Fruit fly (Drosophila melanogaster) whole organism, embryonic: Measurements from ENCODE around the gene gig.
A peak's percentile ranks its signal among the peaks of the same experiment; 100 is the strongest.

ENCODE experiments used
- C15 ChIP-seq: fragments of 200-800 bp; sonication (Bioruptor generic); IDR thresholded peaks from 3 replicates; pipeline ENCODE4 v1.3.6; 2022; ENCODE audit warnings: missing biosample characterization, missing genetic modification characterization
- CG10431 ChIP-seq: fragments of 200-800 bp; sonication (Bioruptor generic); optimal IDR thresholded peaks from 3 replicates; lab custom pipeline; 2018; ENCODE audit warnings: missing biosample characterization, mild to moderate bottlenecking, missing genetic modification characterization
- CG11696 ChIP-seq: fragments of 200-800 bp; sonication (Bioruptor generic); IDR thresholded peaks from 2 replicates; pipeline ENCODE4 v1.3.6; 2022; ENCODE audit warnings: missing biosample characterization, missing genetic modification characterization
- CG13287 ChIP-seq: fragments of 200-800 bp; sonication (Bioruptor generic); IDR thresholded peaks from 2 replicates; pipeline ENCODE4 v1.3.6; 2022; ENCODE audit warnings: missing biosample characterization, missing genetic modification characterization; ENCODE audit not compliant: partially characterized antibody
- CG14860 ChIP-seq: fragments of 200-800 bp; sonication (Bioruptor generic); IDR thresholded peaks from 3 replicates; pipeline ENCODE4 v1.3.6; 2022; ENCODE audit warnings: missing biosample characterization, missing genetic modification characterization; ENCODE audit not compliant: partially characterized antibody
- CG14965 ChIP-seq: fragments of 200-800 bp; sonication (Bioruptor generic); optimal IDR thresholded peaks from 2 replicates; lab custom pipeline; 2016; ENCODE audit warnings: missing biosample characterization, missing genetic modification characterization, borderline replicate concordance
- CG15601 ChIP-seq: fragments of 200-800 bp; sonication (Bioruptor generic); optimal IDR thresholded peaks from 3 replicates; lab custom pipeline; 2019; ENCODE audit warnings: missing biosample characterization, mild to moderate bottlenecking, missing genetic modification characterization, moderate library complexity
- CG16813 ChIP-seq: fragments of 200-800 bp; sonication (Bioruptor generic); IDR thresholded peaks from 3 replicates; pipeline ENCODE4 v1.3.6; 2022; ENCODE audit warnings: missing biosample characterization, missing genetic modification characterization; ENCODE audit not compliant: partially characterized antibody
- CG17361 ChIP-seq: fragments of 200-800 bp; sonication (Bioruptor generic); IDR thresholded peaks from 3 replicates; pipeline ENCODE4 v1.3.6; 2022; ENCODE audit warnings: missing biosample characterization, missing genetic modification characterization
- CG31441 ChIP-seq: fragments of 200-800 bp; sonication (Bioruptor generic); IDR thresholded peaks from 2 replicates; pipeline ENCODE4 v1.3.6; 2022; ENCODE audit warnings: missing biosample characterization, missing genetic modification characterization
- CG3995 ChIP-seq: fragments of 200-800 bp; sonication (Bioruptor generic); optimal IDR thresholded peaks from 3 replicates; lab custom pipeline; 2016; ENCODE audit warnings: missing biosample characterization, missing genetic modification characterization
- CG4360 ChIP-seq: fragments of 200-800 bp; sonication (Bioruptor generic); IDR thresholded peaks from 2 replicates; pipeline ENCODE4 v1.3.6; 2022; ENCODE audit warnings: missing biosample characterization, missing genetic modification characterization
- CG6254 ChIP-seq: fragments of 200-800 bp; sonication (Bioruptor generic); optimal IDR thresholded peaks from 3 replicates; lab custom pipeline; 2017; ENCODE audit warnings: mild to moderate bottlenecking, missing biosample characterization, missing genetic modification reagents, missing genetic modification characterization
- CG6683 ChIP-seq: fragments of 200-800 bp; sonication (Bioruptor generic); optimal IDR thresholded peaks from 2 replicates; lab custom pipeline; 2017; ENCODE audit warnings: missing biosample characterization, mild to moderate bottlenecking, missing genetic modification characterization, missing genetic modification reagents
- CG7271 ChIP-seq: fragments of 200-800 bp; sonication (Bioruptor generic); optimal IDR thresholded peaks from 2 replicates; lab custom pipeline; 2018; ENCODE audit warnings: missing biosample characterization, mild to moderate bottlenecking, missing genetic modification characterization, moderate library complexity
- CG8359 ChIP-seq: fragments of 200-800 bp; sonication (Bioruptor generic); optimal IDR thresholded peaks from 2 replicates; lab custom pipeline; 2017; ENCODE audit warnings: missing biosample characterization, mild to moderate bottlenecking, missing genetic modification characterization, borderline replicate concordance
- CG9437 ChIP-seq: fragments of 200-800 bp; sonication (Bioruptor generic); optimal IDR thresholded peaks from 2 replicates; lab custom pipeline; 2018; ENCODE audit warnings: missing biosample characterization, mild to moderate bottlenecking, missing genetic modification characterization
- CG9609 ChIP-seq: fragments of 200-800 bp; sonication (Bioruptor generic); optimal IDR thresholded peaks from 3 replicates; lab custom pipeline; 2016; ENCODE audit warnings: missing biosample characterization, missing genetic modification characterization
- CTCF ChIP-seq: fragments of 200-800 bp; sonication (Bioruptor generic); optimal IDR thresholded peaks from 2 replicates; lab custom pipeline; 2017; ENCODE audit warnings: missing biosample characterization, mild to moderate bottlenecking, missing genetic modification characterization, moderate library complexity
- Dp ChIP-seq: fragments of 200-800 bp; sonication (Bioruptor generic); optimal IDR thresholded peaks from 2 replicates; lab custom pipeline; 2018; ENCODE audit warnings: missing biosample characterization, mild to moderate bottlenecking, missing genetic modification characterization, moderate library complexity
- E2f2 ChIP-seq: fragments of 200-800 bp; sonication (Bioruptor generic); IDR thresholded peaks from 2 replicates; pipeline ENCODE4 v1.3.6; 2022; ENCODE audit warnings: missing biosample characterization, missing genetic modification characterization
- ERR ChIP-seq: fragments of 200-800 bp; sonication (Bioruptor generic); optimal IDR thresholded peaks from 2 replicates; lab custom pipeline; 2016; ENCODE audit warnings: missing biosample characterization, missing genetic modification characterization
- Fer1 ChIP-seq: fragments of 200-800 bp; sonication (Bioruptor generic); optimal IDR thresholded peaks from 2 replicates; lab custom pipeline; 2017; ENCODE audit warnings: missing biosample characterization, mild to moderate bottlenecking, missing genetic modification characterization
- GATAe ChIP-seq: fragments of 200-800 bp; sonication (Bioruptor generic); conservative IDR thresholded peaks from 2 replicates; pipeline ENCODE4 v1.3.6; 2022; ENCODE audit warnings: missing biosample characterization, missing genetic modification characterization
- HmgZ ChIP-seq: fragments of 200-800 bp; sonication (Bioruptor generic); optimal IDR thresholded peaks from 2 replicates; lab custom pipeline; 2018; ENCODE audit warnings: missing biosample characterization, mild to moderate bottlenecking, missing genetic modification characterization
- Lhr ChIP-seq: fragments of 200-800 bp; sonication (Bioruptor generic); optimal IDR thresholded peaks from 3 replicates; lab custom pipeline; 2017; ENCODE audit warnings: mild to moderate bottlenecking, missing biosample characterization, missing genetic modification reagents, missing genetic modification characterization
- Lpt ChIP-seq: fragments of >200 bp; optimal IDR thresholded peaks from 2 replicates; lab custom pipeline; 2018; ENCODE audit warnings: missing biosample characterization, missing genetic modification characterization
- NC2α ChIP-seq: fragments of 200-800 bp; sonication (Bioruptor generic); optimal IDR thresholded peaks from 2 replicates; lab custom pipeline; 2016; ENCODE audit warnings: missing biosample characterization, missing genetic modification characterization
- Oli ChIP-seq: fragments of 200-800 bp; sonication (Bioruptor generic); optimal IDR thresholded peaks from 2 replicates; lab custom pipeline; 2018; ENCODE audit warnings: missing biosample characterization, mild to moderate bottlenecking, missing genetic modification characterization, moderate library complexity
- Ravus ChIP-seq: fragments of 200-800 bp; sonication (Bioruptor generic); IDR thresholded peaks from 2 replicates; pipeline ENCODE4 v1.3.6; 2022; ENCODE audit warnings: missing biosample characterization, missing genetic modification characterization
- Stat92E ChIP-seq, 3 experiments: fragments of >200 bp in 2 of 3; fragments of 200-800 bp in 1 of 3; sonication (Bioruptor generic) in 1 of 3; optimal IDR thresholded peaks; 2 replicates each; lab custom pipeline; 2017 to 2019; ENCODE audit warnings: missing biosample characterization in 3 of 3, missing genetic modification characterization in 3 of 3, mild to moderate bottlenecking in 1 of 3, moderate library complexity in 1 of 3
- Trl ChIP-seq, 3 experiments: fragments of >200 bp in 2 of 3; fragments of 200-800 bp in 1 of 3; sonication (Bioruptor generic) in 1 of 3; optimal IDR thresholded peaks; 2 replicates in 1 of 3; 3 replicates in 2 of 3; lab custom pipeline; 2016 to 2017; ENCODE audit warnings: missing biosample characterization in 1 of 3, missing genetic modification characterization in 1 of 3
- YL-1 ChIP-seq: fragments of 200-800 bp; sonication (Bioruptor generic); optimal IDR thresholded peaks from 3 replicates; lab custom pipeline; 2017; ENCODE audit warnings: missing biosample characterization, mild to moderate bottlenecking, missing genetic modification characterization
- ab ChIP-seq: fragments of 200-800 bp; sonication (Bioruptor generic); optimal IDR thresholded peaks from 2 replicates; lab custom pipeline; 2016; ENCODE audit warnings: missing biosample characterization, missing genetic modification characterization
- bsh ChIP-seq, 2 experiments: fragments of 200-800 bp; sonication (Bioruptor generic); optimal IDR thresholded peaks; 2 replicates each; lab custom pipeline; 2017 to 2018; ENCODE audit warnings: mild to moderate bottlenecking in 2 of 2, missing biosample characterization in 2 of 2, missing genetic modification characterization in 2 of 2, moderate library complexity in 1 of 2
- chinmo ChIP-seq: fragments of 200-800 bp; sonication (Bioruptor generic); IDR thresholded peaks from 4 replicates; pipeline ENCODE4 v1.3.6; 2022; ENCODE audit warnings: missing biosample characterization, missing genetic modification characterization; ENCODE audit not compliant: partially characterized antibody
- crol ChIP-seq: fragments of 200-800 bp; sonication (Bioruptor generic); IDR thresholded peaks from 2 replicates; pipeline ENCODE4 v1.3.6; 2022; ENCODE audit warnings: missing biosample characterization, missing genetic modification characterization
- dm ChIP-seq: fragments of 200-800 bp; sonication (Bioruptor generic); optimal IDR thresholded peaks from 3 replicates; lab custom pipeline; 2016; ENCODE audit warnings: missing biosample characterization, missing genetic modification characterization
- ems ChIP-seq: fragments of 200-800 bp; sonication (Bioruptor generic); optimal IDR thresholded peaks from 3 replicates; lab custom pipeline; 2016; ENCODE audit warnings: missing biosample characterization, missing genetic modification characterization
- grau ChIP-seq: fragments of 200-800 bp; optimal IDR thresholded peaks from 3 replicates; lab custom pipeline; 2019; ENCODE audit warnings: missing biosample characterization, mild to moderate bottlenecking, missing genetic modification characterization, moderate library complexity
- kay ChIP-seq: fragments of 200-800 bp; sonication (Bioruptor generic); optimal IDR thresholded peaks from 2 replicates; lab custom pipeline; 2016; ENCODE audit warnings: missing biosample characterization, missing genetic modification characterization
- nau ChIP-seq: fragments of 200-800 bp; sonication (Bioruptor generic); optimal IDR thresholded peaks from 3 replicates; lab custom pipeline; 2017; ENCODE audit warnings: missing biosample characterization, mild to moderate bottlenecking, missing genetic modification characterization, missing genetic modification reagents
- nmo ChIP-seq: fragments of 200-800 bp; sonication (Bioruptor generic); optimal IDR thresholded peaks from 2 replicates; lab custom pipeline; 2018; ENCODE audit warnings: missing biosample characterization, mild to moderate bottlenecking, missing genetic modification characterization, moderate library complexity
- sc ChIP-seq, 3 experiments: fragments of >200 bp in 2 of 3; fragments of 200-800 bp in 1 of 3; sonication (Bioruptor generic) in 1 of 3; optimal IDR thresholded peaks; 2 replicates in 2 of 3; 3 replicates in 1 of 3; lab custom pipeline; 2017; ENCODE audit warnings: mild to moderate bottlenecking in 1 of 3, missing biosample characterization in 1 of 3, missing genetic modification characterization in 1 of 3, missing genetic modification reagents in 1 of 3
- tap ChIP-seq: fragments of 200-800 bp; optimal IDR thresholded peaks from 3 replicates; lab custom pipeline; 2019; ENCODE audit warnings: missing biosample characterization, mild to moderate bottlenecking, missing genetic modification characterization, moderate library complexity
- tin ChIP-seq: fragments of 200-800 bp; sonication (Bioruptor generic); optimal IDR thresholded peaks from 3 replicates; lab custom pipeline; 2016; ENCODE audit warnings: missing biosample characterization, missing genetic modification characterization
- wdn ChIP-seq: fragments of 200-800 bp; sonication (Bioruptor generic); IDR thresholded peaks from 2 replicates; pipeline ENCODE4 v1.3.6; 2022; ENCODE audit warnings: missing biosample characterization, missing genetic modification characterization
- yki ChIP-seq: fragments of >200 bp; optimal IDR thresholded peaks from 3 replicates; lab custom pipeline; 2018

The gig gene

dm6 chr3L:20186294-20187020, 57.5 kb downstream of the gig start (continued):
- TF ChIP-seq Lhr (peak; percentile 1), tap (tag; lab: Kevin White, UChicago) (peak; percentile 19), Ravus (GFP tag; lab: Robert Waterston, UW) (no peak), Lpt (GFP tag; lab: Kevin White, UChicago) (no peak), CG16813 (GFP tag; lab: Robert Waterston, UW) (0 out of 3 replicates have a peak, but pooled peaks have one; percentile 17), CG9437 (GFP tag; lab: Kevin White, UChicago) (peak; percentile 24), E2f2 (GFP tag; lab: Robert Waterston, UW) (peak; percentile 80), CG6683 (GFP tag; lab: Kevin White, UChicago) (no peak), CG3995 (peak; percentile 11), yki (lab: Kevin White, UChicago) (peak; percentile 18), CG9609 (GFP tag; lab: Kevin White, UChicago) (no peak), YL-1 (GFP tag; lab: Kevin White, UChicago) (peak; percentile 66), chinmo (GFP tag; lab: Robert Waterston, UW) (peak; percentile 76; the same call in 1 of the 4 replicates), CG14860 (GFP tag; lab: Robert Waterston, UW) (no peak), tin (GFP tag; lab: Kevin White, UChicago) (no peak), nau (no peak), bsh (GFP tag; optimal IDR thresholded peaks at IDR 0.05; lab: Kevin White, UChicago) (peak; percentile 12 to 58), ab (GFP tag; lab: Kevin White, UChicago) (no peak), CG15601 (peak; percentile 61), kay (GFP tag; lab: Kevin White, UChicago) (peak; percentile 48), crol (GFP tag; lab: Robert Waterston, UW) (peak; percentile 79), CG14965 (GFP tag; lab: Kevin White, UChicago) (no peak), Dp (peak; percentile 73), wdn (GFP tag; lab: Robert Waterston, UW) (no peak), CTCF (GFP tag; lab: Kevin White, UChicago) (peak; percentile 27), CG11696 (no peak), CG7271 (no peak), C15 (no peak), GATAe (GFP tag; lab: Robert Waterston, UW) (no peak), ems (no peak), sc (optimal IDR thresholded peaks at IDR 0.05; lab: Kevin White, UChicago) (no peak), sc (GFP tag; optimal IDR thresholded peaks at IDR 0.05; lab: Kevin White, UChicago) (peak; percentile 40), ERR (GFP tag; lab: Kevin White, UChicago) (no peak), Fer1 (GFP tag; lab: Kevin White, UChicago) (no peak), HmgZ (tag; lab: Kevin White, UChicago) (peak; percentile 19), Trl (optimal IDR thresholded peaks at IDR 0.05; lab: Kevin White, UChicago) (peak; percentile 66 to 84), Trl (GFP tag; optimal IDR thresholded peaks at IDR 0.05; lab: Kevin White, UChicago) (no peak), Oli (tag; lab: Kevin White, UChicago) (peak; percentile 27), CG4360 (GFP tag; lab: Robert Waterston, UW) (peak; percentile 45; the same call in 1 of the 2 replicates), CG8359 (peak; percentile 7), CG13287 (GFP tag; lab: Robert Waterston, UW) (0 out of 2 replicates have a peak, but pooled peaks have one; percentile 22), CG10431 (GFP tag; lab: Kevin White, UChicago) (peak; percentile 37), Stat92E (GFP tag; optimal IDR thresholded peaks at IDR 0.05; lab: Kevin White, UChicago) (peak in 1 of 3 experiments; percentile 50), CG31441 (GFP tag; lab: Robert Waterston, UW) (0 out of 2 replicates have a peak, but pooled peaks have one; percentile 26), dm (no peak), nmo (GFP tag; lab: Kevin White, UChicago) (peak; percentile 65), CG6254 (GFP tag; lab: Kevin White, UChicago) (peak; percentile 1), NC2α (GFP tag; lab: Kevin White, UChicago) (no peak), CG17361 (GFP tag; lab: Robert Waterston, UW) (peak; percentile 29; the same call in 1 of the 3 replicates), grau (peak; percentile 14)
